Fruit fly (Drosophila melanogaster): ENCODE results near the gene CG7601.

DNA sequence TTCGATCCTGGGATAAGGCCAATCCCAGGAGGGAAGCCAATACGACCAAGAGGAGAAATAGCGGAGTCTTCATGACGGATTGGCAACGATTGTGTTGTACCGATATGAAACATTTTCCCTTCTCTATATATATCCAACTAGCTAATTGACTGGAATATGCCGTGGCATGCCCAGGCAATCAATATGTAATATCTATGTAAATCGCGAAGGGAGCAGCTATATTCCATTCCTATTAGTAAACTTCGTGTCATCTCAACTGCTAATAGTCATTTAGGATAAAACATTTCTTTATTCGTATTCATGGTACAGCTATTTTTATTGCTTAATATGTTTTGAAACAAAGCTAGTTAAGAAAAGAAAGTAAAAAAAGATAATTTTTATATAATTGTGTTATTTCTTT is 21.3 kb downstream of the CG7601 start, which contains the start of gene Dup99B:
- no peak for TF ChIP-seq dsf (GFP tag; optimal IDR thresholded peaks at IDR 0.05; ENCODE audit: borderline replicate concordance)
- no peak for TF ChIP-seq Hr78 (GFP tag; optimal IDR thresholded peaks at IDR 0.05)
- TF ChIP-seq Sp1 (GFP tag; optimal IDR thresholded peaks at IDR 0.05): no peak
- TF ChIP-seq lola (GFP tag; optimal IDR thresholded peaks at IDR 0.05): no peak
- TF ChIP-seq foxo (GFP tag; optimal IDR thresholded peaks at IDR 0.05): no peak
- no peak for TF ChIP-seq Dfd (GFP tag; optimal IDR thresholded peaks at IDR 0.05)
- TF ChIP-seq h (GFP tag; optimal IDR thresholded peaks at IDR 0.05): no peak
- no peak for TF ChIP-seq fru (GFP tag; optimal IDR thresholded peaks at IDR 0.05)
- no peak for TF ChIP-seq OdsH (GFP tag; optimal IDR thresholded peaks at IDR 0.05)
- TF ChIP-seq pan (optimal IDR thresholded peaks at IDR 0.05): no peak
- TF ChIP-seq ey (GFP tag; optimal IDR thresholded peaks at IDR 0.05): no peak
- TF ChIP-seq tai (GFP tag; optimal IDR thresholded peaks at IDR 0.05): no peak
- no peak for TF ChIP-seq HLH106 (tag; optimal IDR thresholded peaks at IDR 0.05)

All from whole organism, wandering third instar larva.